Worm (Caenorhabditis elegans): ENCODE results near the gene F29G6.1.

ce11 chrX:11474149-11474585 is 27.9 kb upstream of the F29G6.1 start:
- TF ChIP-seq egl-27 (tag; optimal IDR thresholded peaks at IDR 0.05), result no peak
- TF ChIP-seq unc-39 (tag; optimal IDR thresholded peaks at IDR 0.05), result no peak
- TF ChIP-seq ama-1 (optimal IDR thresholded peaks at IDR 0.05), result no peak
- no peak for TF ChIP-seq lin-39 (tag; optimal IDR thresholded peaks at IDR 0.05)
- no peak for TF ChIP-seq Y75B8A.6 (GFP tag; IDR thresholded peaks at IDR 0.05)
- no peak for TF ChIP-seq unc-130 (GFP tag; optimal IDR thresholded peaks at IDR 0.05)
- peak in 1 of 2 experiments; percentile 7 for TF ChIP-seq mdl-1 (tag; optimal IDR thresholded peaks at IDR 0.05)

All from whole organism, L4 larva.